Worm (Caenorhabditis elegans): ENCODE data around the gene pafo-1.

Gene pafo-1

ce11 chrV:11520215-11520614 is 1.3 kb upstream of the pafo-1 start, which contains the start of the genes C55A6.11 and C55A6.7:
TSS of gene C55A6.11 (plus strand) at chrV:11520515.
TSS of gene C55A6.7 (minus strand) at chrV:11520530.
- TF ChIP-seq syd-9 (tag; optimal IDR thresholded peaks at IDR 0.05), result no peak
- no peak for TF ChIP-seq odd-2 (tag; optimal IDR thresholded peaks at IDR 0.05)
- TF ChIP-seq unc-55 (GFP tag; optimal IDR thresholded peaks at IDR 0.05), result no peak
- TF ChIP-seq ahr-1 (tag; optimal IDR thresholded peaks at IDR 0.05), result no peak
- TF ChIP-seq sox-2 (GFP tag; IDR thresholded peaks at IDR 0.05), result no peak
- no peak for TF ChIP-seq ets-4 (tag; optimal IDR thresholded peaks at IDR 0.05)
- no peak for TF ChIP-seq T23F11.4 (GFP tag; optimal IDR thresholded peaks at IDR 0.05)
- TF ChIP-seq pha-4 (tag; optimal IDR thresholded peaks at IDR 0.05), result no peak
- no peak for TF ChIP-seq ceh-34 (tag; optimal IDR thresholded peaks at IDR 0.05)
- no peak for TF ChIP-seq hlh-30 (tag; optimal IDR thresholded peaks at IDR 0.05; ENCODE audit: insufficient read depth)
- no peak for TF ChIP-seq unc-42 (tag; optimal IDR thresholded peaks at IDR 0.05)
- no peak for TF ChIP-seq dve-1 (tag; optimal IDR thresholded peaks at IDR 0.05)
- no peak for TF ChIP-seq mec-3 (tag; optimal IDR thresholded peaks at IDR 0.05; ENCODE audit: borderline replicate concordance)
- no peak for TF ChIP-seq ceh-48 (tag; optimal IDR thresholded peaks at IDR 0.05)
- no peak for TF ChIP-seq fax-1 (tag; optimal IDR thresholded peaks at IDR 0.05)
- TF ChIP-seq unc-3 (GFP tag; conservative IDR thresholded peaks at IDR 0.05), result no peak
- TF ChIP-seq unc-3 (tag; optimal IDR thresholded peaks at IDR 0.05), result no peak
- TF ChIP-seq C08G9.2 (tag; optimal IDR thresholded peaks at IDR 0.05), result no peak
- TF ChIP-seq hlh-15 (tag; optimal IDR thresholded peaks at IDR 0.05), result no peak

DNA sequence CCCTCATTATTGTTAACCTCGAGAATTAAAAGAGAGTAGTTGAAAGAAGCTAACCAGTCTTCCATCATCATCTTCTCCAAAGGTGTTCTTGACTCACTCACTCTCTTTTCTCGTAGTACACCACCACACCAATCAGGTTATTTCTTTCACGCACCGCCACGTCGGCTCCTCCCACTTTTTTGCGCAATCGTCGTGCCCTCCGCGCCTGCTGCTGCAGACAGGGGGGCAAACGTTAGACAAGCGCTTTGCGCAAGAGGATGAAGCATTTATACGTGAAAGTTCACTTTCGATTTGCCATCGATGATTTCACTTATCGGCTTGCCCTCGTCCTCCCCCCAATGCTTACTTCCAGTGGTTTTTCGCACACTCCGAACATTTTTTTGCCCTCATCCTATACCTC is 3.8 kb downstream of the pafo-1 start:
- TF ChIP-seq pag-3 (tag; optimal IDR thresholded peaks at IDR 0.05; ENCODE audit: borderline replicate concordance) (no peak), nfya-1 (tag; optimal IDR thresholded peaks at IDR 0.05) (peak; percentile 59)

DNA sequence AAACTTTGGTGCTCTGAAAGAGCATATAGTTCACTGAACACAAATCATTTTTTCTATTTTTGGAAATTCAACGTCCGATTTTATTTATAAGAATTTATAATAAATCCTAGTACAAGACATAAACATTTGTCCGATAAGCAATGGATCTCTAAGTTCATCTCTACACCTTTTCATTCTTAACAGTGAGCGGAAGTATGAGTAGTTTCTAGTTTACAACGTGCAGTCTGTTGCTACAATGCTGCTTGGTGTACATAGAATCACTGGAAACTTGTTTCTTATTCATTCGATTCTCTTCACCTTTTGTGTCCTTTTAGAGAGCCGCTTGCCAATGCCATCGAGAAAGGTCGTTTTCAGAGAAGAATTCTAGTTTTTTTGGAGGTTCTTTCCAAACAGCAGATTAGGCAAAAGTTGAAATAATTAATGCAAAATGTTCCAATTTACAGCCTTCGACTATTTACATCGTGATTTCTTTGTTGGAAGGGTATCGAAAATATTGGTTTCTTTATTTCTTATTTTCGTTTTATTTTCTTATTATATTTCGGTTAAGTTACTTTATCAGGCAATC is 5.5 kb downstream of the pafo-1 start:
- TF ChIP-seq sdc-2 (tag; optimal IDR thresholded peaks at IDR 0.05), result no peak
- TF ChIP-seq unc-55 (GFP tag; optimal IDR thresholded peaks at IDR 0.05), result no peak
- no peak for TF ChIP-seq dve-1 (tag; optimal IDR thresholded peaks at IDR 0.05)

ce11 chrV:11527531-11527930 is 6.0 kb downstream of the pafo-1 start, which contains the start of gene ccch-1:
TSS of gene ccch-1 (plus strand) at chrV:11527831.
- TF ChIP-seq unc-42 (tag; optimal IDR thresholded peaks at IDR 0.05) (no peak), eyg-1 (tag; optimal IDR thresholded peaks at IDR 0.05) (no peak), fkh-10 (GFP tag; optimal IDR thresholded peaks at IDR 0.05) (no peak), pag-3 (tag; optimal IDR thresholded peaks at IDR 0.05; ENCODE audit: borderline replicate concordance) (no peak), ceh-19 (GFP tag; optimal IDR thresholded peaks at IDR 0.05) (no peak), ets-4 (tag; optimal IDR thresholded peaks at IDR 0.05) (no peak), ceh-9 (tag; optimal IDR thresholded peaks at IDR 0.05) (no peak), odd-2 (tag; optimal IDR thresholded peaks at IDR 0.05) (no peak), K02D7.2 (tag; optimal IDR thresholded peaks at IDR 0.05) (no peak), tbx-7 (tag; optimal IDR thresholded peaks at IDR 0.05) (no peak), pha-4 (tag; optimal IDR thresholded peaks at IDR 0.05) (no peak), ztf-16 (tag; optimal IDR thresholded peaks at IDR 0.05) (no peak)

- no peak for TF ChIP-seq nfya-1 (tag; optimal IDR thresholded peaks at IDR 0.05)
- no peak for TF ChIP-seq che-1 (tag; optimal IDR thresholded peaks at IDR 0.05)
- TF ChIP-seq hlh-8 (tag; optimal IDR thresholded peaks at IDR 0.05), result peak; percentile 71
- TF ChIP-seq C08G9.2 (tag; optimal IDR thresholded peaks at IDR 0.05), result no peak
- no peak for TF ChIP-seq ceh-22 (tag; optimal IDR thresholded peaks at IDR 0.05)
- TF ChIP-seq ref-2 (tag; optimal IDR thresholded peaks at IDR 0.05), result peak; percentile 14
- no peak for TF ChIP-seq ceh-48 (tag; optimal IDR thresholded peaks at IDR 0.05)
- TF ChIP-seq hlh-30 (tag; optimal IDR thresholded peaks at IDR 0.05; ENCODE audit: insufficient read depth), result peak; percentile 63
- TF ChIP-seq unc-42 (tag; optimal IDR thresholded peaks at IDR 0.05), result no peak
- TF ChIP-seq hlh-13 (GFP tag; optimal IDR thresholded peaks at IDR 0.05), result no peak
- no peak for TF ChIP-seq pha-4 (tag; optimal IDR thresholded peaks at IDR 0.05)
- no peak for TF ChIP-seq pax-1 (tag; optimal IDR thresholded peaks at IDR 0.05)
- no peak for TF ChIP-seq ceh-30 (tag; optimal IDR thresholded peaks at IDR 0.05)
- TF ChIP-seq eyg-1 (tag; optimal IDR thresholded peaks at IDR 0.05), result no peak
These were observed 7.3 kb downstream of the pafo-1 start for ce11 chrV:11528633-11529327.

Measured in whole organism, late embryonic.